Fruit fly (Drosophila melanogaster): ENCODE data around the gene CG15739.

Gene CG15739

dm6 chrX:11922650-11923237 lies 49.6 kb downstream of the CG15739 start:
- TF ChIP-seq Sp1 (GFP tag; optimal IDR thresholded peaks at IDR 0.05): no peak
- TF ChIP-seq CrebA (GFP tag; optimal IDR thresholded peaks at IDR 0.05; ENCODE audit: borderline replicate concordance): no peak
- peak; percentile 17 for TF ChIP-seq sage (GFP tag; optimal IDR thresholded peaks at IDR 0.05)
- no peak for TF ChIP-seq Rel (GFP tag; optimal IDR thresholded peaks at IDR 0.05)
- peak; percentile 94 for TF ChIP-seq Rel (tag; optimal IDR thresholded peaks at IDR 0.05)
- TF ChIP-seq rgr (GFP tag; optimal IDR thresholded peaks at IDR 0.05): no peak
- no peak for TF ChIP-seq Abd-B (GFP tag; optimal IDR thresholded peaks at IDR 0.05)
- peak; percentile 2 for TF ChIP-seq Hnf4 (GFP tag; optimal IDR thresholded peaks at IDR 0.05)

- TF ChIP-seq Vsx2 (GFP tag; optimal IDR thresholded peaks at IDR 0.05; ENCODE audit: partially characterized antibody): no peak
- TF ChIP-seq h (GFP tag; optimal IDR thresholded peaks at IDR 0.05): no peak
- TF ChIP-seq Mio (GFP tag; optimal IDR thresholded peaks at IDR 0.05): no peak
- TF ChIP-seq dl (GFP tag; optimal IDR thresholded peaks at IDR 0.05; ENCODE audit: insufficient read depth in 1 of 2, partially characterized antibody in 2 of 2): no peak
- no peak for TF ChIP-seq Rel (GFP tag; optimal IDR thresholded peaks at IDR 0.05)
- peak; percentile 25 for TF ChIP-seq Rel (tag; optimal IDR thresholded peaks at IDR 0.05)
- TF ChIP-seq sage (GFP tag; optimal IDR thresholded peaks at IDR 0.05): no peak
These were observed 50.6 kb downstream of the CG15739 start for dm6 chrX:11923698-11924097.

dm6 chrX:11924562-11924961 lies 51.4 kb downstream of the CG15739 start, which contains the start of gene Sclp:
Gene Sclp, minus strand, starts transcription at chrX:11924662.
- TF ChIP-seq Rel (GFP tag; optimal IDR thresholded peaks at IDR 0.05) (no peak), Rel (tag; optimal IDR thresholded peaks at IDR 0.05) (peak; percentile 1), brk (GFP tag; optimal IDR thresholded peaks at IDR 0.05) (no peak), Sp1 (GFP tag; optimal IDR thresholded peaks at IDR 0.05) (peak; percentile 10), HLH106 (tag; optimal IDR thresholded peaks at IDR 0.05) (peak; percentile 34), br (GFP tag; optimal IDR thresholded peaks at IDR 0.05) (no peak), dsf (GFP tag; optimal IDR thresholded peaks at IDR 0.05; ENCODE audit: borderline replicate concordance) (no peak), Jra (GFP tag; optimal IDR thresholded peaks at IDR 0.05) (no peak), tai (GFP tag; optimal IDR thresholded peaks at IDR 0.05) (no peak), CG32264 (GFP tag; optimal IDR thresholded peaks at IDR 0.05) (no peak), jim (GFP tag; optimal IDR thresholded peaks at IDR 0.05) (no peak)
